Fruit fly (Drosophila melanogaster): Measurements from ENCODE around the gene Frl.

Gene Frl

DNA sequence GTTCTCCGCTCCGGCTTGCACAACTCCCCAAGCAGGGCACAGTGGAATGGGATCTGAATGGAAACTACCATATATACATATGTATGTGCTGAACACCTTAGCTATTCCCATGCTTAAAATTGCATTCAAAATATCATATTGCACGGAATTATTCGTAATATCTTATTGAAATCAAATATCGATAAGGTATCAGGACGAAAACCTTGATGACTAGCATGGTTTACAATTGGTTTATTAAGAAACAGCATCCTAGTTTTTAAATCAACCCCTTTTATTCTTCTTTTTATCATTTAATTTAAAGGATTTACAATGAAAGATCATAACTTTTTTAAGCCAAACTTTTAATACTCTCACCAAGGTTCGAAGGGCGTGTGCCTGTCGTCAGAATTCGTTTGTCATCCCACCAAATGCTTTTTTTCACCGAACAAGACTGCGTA, 2.3 kb downstream of the Frl start (continued):
- TF ChIP-seq croc (GFP tag; conservative IDR thresholded peaks at IDR 0.05): no peak
- TF ChIP-seq Hsf (GFP tag; optimal IDR thresholded peaks at IDR 0.05): peak; percentile 33
- TF ChIP-seq Sox100B (GFP tag; optimal IDR thresholded peaks at IDR 0.05): peak; percentile 25
- TF ChIP-seq sens-2 (GFP tag; IDR thresholded peaks at IDR 0.05): no peak
- peak; percentile 21 for TF ChIP-seq CG12659 (GFP tag; optimal IDR thresholded peaks at IDR 0.05)
- peak; percentile 21 for TF ChIP-seq grau (tag; optimal IDR thresholded peaks at IDR 0.05)
- no peak for TF ChIP-seq CG2129 (GFP tag; IDR thresholded peaks at IDR 0.05; ENCODE audit: partially characterized antibody)
- TF ChIP-seq CG18599 (GFP tag; optimal IDR thresholded peaks at IDR 0.05): peak; percentile 31
- peak; percentile 22 for TF ChIP-seq HHEX (GFP tag; optimal IDR thresholded peaks at IDR 0.05)
- no peak for TF ChIP-seq CG11085 (GFP tag; IDR thresholded peaks at IDR 0.05)
- peak in 1 of 2 experiments; percentile 7 for TF ChIP-seq Hr51 (GFP tag; optimal IDR thresholded peaks at IDR 0.05)
- peak; percentile 1 for TF ChIP-seq CG5245 (GFP tag; optimal IDR thresholded peaks at IDR 0.05)
- TF ChIP-seq CG9727 (GFP tag; optimal IDR thresholded peaks at IDR 0.05): peak; percentile 29
- TF ChIP-seq zfh2 (GFP tag; optimal IDR thresholded peaks at IDR 0.05): peak; percentile 9
- TF ChIP-seq CG8359 (GFP tag; optimal IDR thresholded peaks at IDR 0.05; ENCODE audit: borderline replicate concordance): no peak
- no peak for TF ChIP-seq pita (GFP tag; optimal IDR thresholded peaks at IDR 0.05)
- peak; percentile 16 for TF ChIP-seq shn (GFP tag; optimal IDR thresholded peaks at IDR 0.05)
- peak; percentile 46 for TF ChIP-seq CG9932 (GFP tag; IDR thresholded peaks at IDR 0.05)
- no peak for TF ChIP-seq CG6272 (GFP tag; IDR thresholded peaks at IDR 0.05)
- TF ChIP-seq CG8290 (GFP tag; optimal IDR thresholded peaks at IDR 0.05): no peak
- no peak for TF ChIP-seq CG8290 (tag; optimal IDR thresholded peaks at IDR 0.05)
- TF ChIP-seq CG2120 (GFP tag; optimal IDR thresholded peaks at IDR 0.05): peak; percentile 55
- no peak for TF ChIP-seq zen (tag; optimal IDR thresholded peaks at IDR 0.05)
- TF ChIP-seq Hmr (GFP tag; optimal IDR thresholded peaks at IDR 0.05): peak; percentile 12
- peak; percentile 41 for TF ChIP-seq gem (tag; optimal IDR thresholded peaks at IDR 0.05)
- no peak for TF ChIP-seq CG42726 (GFP tag; IDR thresholded peaks at IDR 0.05; ENCODE audit: partially characterized antibody)
- peak; percentile 8 for TF ChIP-seq crc (GFP tag; optimal IDR thresholded peaks at IDR 0.05)
- TF ChIP-seq CG17361 (GFP tag; IDR thresholded peaks at IDR 0.05): peak; percentile 41; the same call in 1 of the 3 replicates
- peak; percentile 51 for TF ChIP-seq D19A (tag; optimal IDR thresholded peaks at IDR 0.05)
- no peak for TF ChIP-seq Dref (GFP tag; IDR thresholded peaks at IDR 0.05)
- peak; percentile 22 for TF ChIP-seq tio (GFP tag; optimal IDR thresholded peaks at IDR 0.05)
- peak; percentile 11 for TF ChIP-seq CG2712 (tag; optimal IDR thresholded peaks at IDR 0.05)
- TF ChIP-seq seq (GFP tag; IDR thresholded peaks at IDR 0.05): no peak
- peak; percentile 3 for TF ChIP-seq mam (GFP tag; optimal IDR thresholded peaks at IDR 0.05)
- no peak for TF ChIP-seq twi (tag; optimal IDR thresholded peaks at IDR 0.05)
- no peak for TF ChIP-seq tx (GFP tag; optimal IDR thresholded peaks at IDR 0.05)
- TF ChIP-seq dm (GFP tag; optimal IDR thresholded peaks at IDR 0.05): no peak
- no peak for TF ChIP-seq Mrtf (GFP tag; IDR thresholded peaks at IDR 0.05)
- TF ChIP-seq bcd (GFP tag; optimal IDR thresholded peaks at IDR 0.05): peak; percentile 7
- TF ChIP-seq Ets65A (GFP tag): peak; percentile 75
- TF ChIP-seq CG6254 (GFP tag; optimal IDR thresholded peaks at IDR 0.05): no peak
- TF ChIP-seq Dbx (GFP tag; IDR thresholded peaks at IDR 0.05): 0 out of 3 replicates have a peak, but pooled peaks have one; percentile 30
- TF ChIP-seq Gsc (GFP tag; IDR thresholded peaks at IDR 0.05): no peak
- 0 out of 4 replicates have a peak, but pooled peaks have one; percentile 6 for TF ChIP-seq Dll (GFP tag; IDR thresholded peaks at IDR 0.05; ENCODE audit: partially characterized antibody)
- peak; percentile 35 for TF ChIP-seq CG7556 (GFP tag; optimal IDR thresholded peaks at IDR 0.05)
- TF ChIP-seq Oli (tag; optimal IDR thresholded peaks at IDR 0.05): peak; percentile 39
- 0 out of 2 replicates have a peak, but pooled peaks have one; percentile 16 for TF ChIP-seq CG17612 (GFP tag; IDR thresholded peaks at IDR 0.05)
- TF ChIP-seq Pdp1 (GFP tag; optimal IDR thresholded peaks at IDR 0.05): peak in 1 of 2 experiments; percentile 6
- TF ChIP-seq zfh1 (GFP tag; IDR thresholded peaks at IDR 0.05): no peak
- TF ChIP-seq CG18619 (GFP tag; optimal IDR thresholded peaks at IDR 0.05): peak; percentile 17
- TF ChIP-seq NFAT (GFP tag; IDR thresholded peaks at IDR 0.05): 0 out of 2 replicates have a peak, but pooled peaks have one; percentile 17
